Worm (Caenorhabditis elegans) whole organism, young adult: Measurements from ENCODE around the gene cyp-33E3.

Source experiments
- B0035.1 ChIP-seq: sonication (generic microtip); optimal IDR thresholded peaks from 2 replicates; lab custom pipeline; 2016; ENCODE audit warnings: missing genetic modification characterization, mild to moderate bottlenecking, missing compliant biosample characterization, missing genotype, missing genetic modification reagents
- B0261.1 ChIP-seq: sonication (generic microtip); optimal IDR thresholded peaks from 2 replicates; lab custom pipeline; 2016; ENCODE audit warnings: mild to moderate bottlenecking, missing genetic modification characterization, moderate library complexity, missing compliant biosample characterization
- F10E7.11 ChIP-seq: sonication (generic microtip); optimal IDR thresholded peaks from 2 replicates; lab custom pipeline; 2017; ENCODE audit warnings: mild to moderate bottlenecking, missing genetic modification characterization, moderate library complexity, missing compliant biosample characterization
- F22D6.2 ChIP-seq: sonication (generic microtip); optimal IDR thresholded peaks from 2 replicates; lab custom pipeline; 2016; ENCODE audit warnings: mild to moderate bottlenecking, missing genetic modification characterization, missing compliant biosample characterization
- F23B12.7 ChIP-seq: sonication (generic microtip); optimal IDR thresholded peaks from 2 replicates; lab custom pipeline; 2017; ENCODE audit warnings: missing genetic modification characterization, mild to moderate bottlenecking, missing compliant biosample characterization, antibody characterized with exemption, moderate library complexity; ENCODE audit not compliant: insufficient read depth
- F55B11.4 ChIP-seq: sonication (generic microtip); optimal IDR thresholded peaks from 2 replicates; lab custom pipeline; 2016; ENCODE audit warnings: missing compliant biosample characterization, missing genetic modification characterization, borderline replicate concordance; ENCODE audit not compliant: insufficient read depth
- Y53G8AR.9 ChIP-seq: fragments of 200-800 bp; sonication (Bioruptor generic); conservative IDR thresholded peaks from 2 replicates; pipeline ENCODE4 v1.3.6; 2022; ENCODE audit warnings: missing genetic modification reagents, missing genetic modification characterization, missing compliant biosample characterization
- Y79H2A.3 ChIP-seq: fragments of 200-800 bp; sonication (Bioruptor generic); conservative IDR thresholded peaks from 2 replicates; pipeline ENCODE4 v1.3.6; 2022; ENCODE audit warnings: missing genetic modification reagents, missing genetic modification characterization, missing compliant biosample characterization
- aptf-3 ChIP-seq: fragments of 200-800 bp; sonication (Bioruptor generic); IDR thresholded peaks from 2 replicates; pipeline ENCODE4 v1.3.6; 2022; ENCODE audit warnings: missing genetic modification characterization, missing compliant biosample characterization
- athp-1 ChIP-seq: sonication (generic microtip); optimal IDR thresholded peaks from 2 replicates; lab custom pipeline; 2017; ENCODE audit warnings: mild to moderate bottlenecking, missing genetic modification characterization, missing compliant biosample characterization
- bed-2 ChIP-seq: fragments of 200-800 bp; sonication (Bioruptor generic); IDR thresholded peaks from 2 replicates; pipeline ENCODE4 v1.3.6; 2022; ENCODE audit warnings: missing genetic modification reagents, missing genetic modification characterization, missing compliant biosample characterization
- cebp-1 ChIP-seq, 2 experiments: fragments of 200-800 bp in 1 of 2; sonication (Bioruptor generic) in 1 of 2; sonication (generic microtip) in 1 of 2; IDR thresholded peaks in 1 of 2; optimal IDR thresholded peaks in 1 of 2; 2 replicates each; pipeline versions ENCODE4 v1.3.6 to Lab custom; 2017 to 2022; ENCODE audit warnings: missing compliant biosample characterization in 2 of 2, missing genetic modification characterization in 2 of 2, mild to moderate bottlenecking in 1 of 2, missing genetic modification reagents in 1 of 2, moderate library complexity in 1 of 2
- ceh-27 ChIP-seq: fragments of 200-800 bp; sonication (Bioruptor generic); optimal IDR thresholded peaks from 2 replicates; lab custom pipeline; 2018; ENCODE audit warnings: mild to moderate bottlenecking, missing genetic modification characterization, moderate library complexity, missing compliant biosample characterization
- ceh-79 ChIP-seq: sonication (generic microtip); optimal IDR thresholded peaks from 2 replicates; lab custom pipeline; 2017; ENCODE audit warnings: mild to moderate bottlenecking, missing genetic modification characterization, missing compliant biosample characterization
- chd-7 ChIP-seq: sonication (generic microtip); optimal IDR thresholded peaks from 2 replicates; lab custom pipeline; 2016; ENCODE audit warnings: mild to moderate bottlenecking, missing genetic modification characterization, moderate library complexity, missing compliant biosample characterization
- dpl-1 ChIP-seq: fragments of 150-350 bp; optimal IDR thresholded peaks from 2 replicates; lab custom pipeline; 2014; ENCODE audit warnings: missing biosample characterization, missing genetic modification reagents, missing genetic modification characterization
- egl-18 ChIP-seq: fragments of 200-800 bp; sonication (Bioruptor generic); IDR thresholded peaks from 2 replicates; pipeline ENCODE4 v1.3.6; 2022; ENCODE audit warnings: missing genetic modification reagents, missing genetic modification characterization, missing compliant biosample characterization
- egrh-3 ChIP-seq: fragments of 200-800 bp; sonication (Bioruptor generic); IDR thresholded peaks from 2 replicates; pipeline ENCODE4 v1.3.6; 2022; ENCODE audit warnings: missing genetic modification reagents, missing genetic modification characterization, missing compliant biosample characterization
- ekl-4 ChIP-seq: fragments of 200-800 bp; sonication (Bioruptor generic); IDR thresholded peaks from 2 replicates; pipeline ENCODE4 v1.3.6; 2022; ENCODE audit warnings: missing genetic modification reagents, missing genetic modification characterization, missing compliant biosample characterization
- hsf-1 ChIP-seq: fragments of 200-800 bp; sonication (Bioruptor generic); IDR thresholded peaks from 2 replicates; pipeline ENCODE4 v1.3.6; 2022; ENCODE audit warnings: missing genetic modification reagents, missing genetic modification characterization, missing compliant biosample characterization
- let-526 ChIP-seq: fragments of 200-800 bp; sonication (Bioruptor generic); IDR thresholded peaks from 2 replicates; pipeline ENCODE4 v1.3.6; 2022; ENCODE audit warnings: missing genetic modification reagents, missing genetic modification characterization, missing compliant biosample characterization
- lin-26 ChIP-seq: fragments of 200-800 bp; sonication (Bioruptor generic); IDR thresholded peaks from 2 replicates; pipeline ENCODE4 v1.3.6; 2022; ENCODE audit warnings: missing genetic modification reagents, missing genetic modification characterization, missing compliant biosample characterization
- lin-35 ChIP-seq, 3 experiments: fragments of 150-350 bp in 2 of 3; sonication (generic microtip) in 1 of 3; optimal IDR thresholded peaks; 2 replicates each; lab custom pipeline; 2014 to 2018; ENCODE audit warnings: missing biosample characterization in 3 of 3, missing genetic modification characterization in 3 of 3, missing genetic modification reagents in 3 of 3
- lin-40 ChIP-seq: sonication (generic microtip); optimal IDR thresholded peaks from 2 replicates; lab custom pipeline; 2016; ENCODE audit warnings: missing genetic modification characterization, mild to moderate bottlenecking, missing compliant biosample characterization, missing genotype, missing genetic modification reagents
- lir-1 ChIP-seq: fragments of 200-800 bp; sonication (Bioruptor generic); conservative IDR thresholded peaks from 2 replicates; pipeline ENCODE4 v1.3.6; 2022; ENCODE audit warnings: missing genetic modification reagents, missing genetic modification characterization, missing compliant biosample characterization
- lsy-27 ChIP-seq: sonication (generic microtip); optimal IDR thresholded peaks from 2 replicates; lab custom pipeline; 2017; ENCODE audit warnings: missing genetic modification characterization, mild to moderate bottlenecking, missing compliant biosample characterization, antibody characterized with exemption, missing genotype, borderline replicate concordance; ENCODE audit not compliant: insufficient read depth
- madf-8 ChIP-seq: fragments of 200-800 bp; sonication (Bioruptor generic); conservative IDR thresholded peaks from 2 replicates; pipeline ENCODE4 v1.3.6; 2022; ENCODE audit warnings: missing genetic modification reagents, missing genetic modification characterization, missing compliant biosample characterization
- mes-4 ChIP-seq: sonication (generic microtip); optimal IDR thresholded peaks from 2 replicates; lab custom pipeline; 2016; ENCODE audit warnings: missing genotype, missing genetic modification characterization, missing compliant biosample characterization
- nfya-1 ChIP-seq: sonication (generic microtip); optimal IDR thresholded peaks from 2 replicates; lab custom pipeline; 2017; ENCODE audit warnings: antibody characterized with exemption, missing compliant biosample characterization, missing genetic modification characterization, borderline replicate concordance; ENCODE audit not compliant: insufficient read depth
- nfya-2 ChIP-seq: fragments of 200-800 bp; sonication (Bioruptor generic); IDR thresholded peaks from 2 replicates; pipeline ENCODE4 v1.3.6; 2022; ENCODE audit warnings: missing genetic modification reagents, missing genetic modification characterization, missing compliant biosample characterization
- nhr-80 ChIP-seq: sonication (generic microtip); optimal IDR thresholded peaks from 2 replicates; lab custom pipeline; 2016; ENCODE audit warnings: missing genetic modification characterization, missing compliant biosample characterization
- nhr-90 ChIP-seq: sonication (generic microtip); optimal IDR thresholded peaks from 2 replicates; lab custom pipeline; 2016; ENCODE audit warnings: missing genotype, mild to moderate bottlenecking, missing genetic modification characterization, missing compliant biosample characterization
- pbrm-1 ChIP-seq: fragments of 200-800 bp; sonication (Bioruptor generic); IDR thresholded peaks from 2 replicates; pipeline ENCODE4 v1.3.6; 2022; ENCODE audit warnings: missing genetic modification reagents, missing genetic modification characterization, missing compliant biosample characterization
- rec-8 ChIP-seq, 2 experiments: sonication (generic microtip); optimal IDR thresholded peaks; 2 replicates each; lab custom pipeline; 2016; ENCODE audit warnings: mild to moderate bottlenecking in 2 of 2, missing genetic modification characterization in 2 of 2, missing genetic modification reagents in 2 of 2, missing genotype in 2 of 2, missing biosample characterization in 1 of 2, missing compliant biosample characterization in 1 of 2, moderate library complexity in 1 of 2
- snpc-1.3 ChIP-seq: sonication (generic microtip); optimal IDR thresholded peaks from 2 replicates; lab custom pipeline; 2017; ENCODE audit warnings: missing genetic modification characterization, mild to moderate bottlenecking, missing compliant biosample characterization, antibody characterized with exemption, moderate library complexity, missing genotype, missing genetic modification reagents; ENCODE audit not compliant: insufficient read depth
- snpc-3.4 ChIP-seq: sonication (generic microtip); optimal IDR thresholded peaks from 2 replicates; lab custom pipeline; 2017; ENCODE audit warnings: missing genetic modification characterization, mild to moderate bottlenecking, missing compliant biosample characterization, antibody characterized with exemption, moderate library complexity, missing genotype, missing genetic modification reagents
- somi-1 ChIP-seq: fragments of 200-800 bp; sonication (Bioruptor generic); optimal IDR thresholded peaks from 2 replicates; lab custom pipeline; 2018; ENCODE audit warnings: mild to moderate bottlenecking, missing genetic modification characterization, missing compliant biosample characterization
- sptf-2 ChIP-seq: fragments of 200-800 bp; sonication (Bioruptor generic); optimal IDR thresholded peaks from 2 replicates; lab custom pipeline; 2018; ENCODE audit warnings: mild to moderate bottlenecking, missing genetic modification characterization, missing compliant biosample characterization
- tbp1 ChIP-seq: fragments of 200-800 bp; sonication (Bioruptor generic); optimal IDR thresholded peaks from 2 replicates; lab custom pipeline; 2018; ENCODE audit warnings: mild to moderate bottlenecking, missing genetic modification characterization, missing compliant biosample characterization
- tbx-9 ChIP-seq: sonication (generic microtip); optimal IDR thresholded peaks from 2 replicates; lab custom pipeline; 2016; ENCODE audit warnings: borderline replicate concordance, missing genetic modification characterization, inconsistent platforms, missing compliant biosample characterization
- unc-130 ChIP-seq: sonication (generic microtip); optimal IDR thresholded peaks from 2 replicates; lab custom pipeline; 2016; ENCODE audit warnings: missing genetic modification reagents, missing genetic modification characterization, missing compliant biosample characterization
- unc-62 ChIP-seq: fragments of 150-350 bp; optimal IDR thresholded peaks from 2 replicates; lab custom pipeline; 2014; ENCODE audit warnings: missing biosample characterization, missing genetic modification reagents, missing genetic modification characterization
- zim-3 ChIP-seq: sonication (generic microtip); optimal IDR thresholded peaks from 2 replicates; lab custom pipeline; 2017; ENCODE audit warnings: mild to moderate bottlenecking, missing genetic modification characterization, moderate library complexity, missing compliant biosample characterization
- ztf-25 ChIP-seq: fragments of 200-800 bp; sonication (Bioruptor generic); IDR thresholded peaks from 2 replicates; pipeline ENCODE4 v1.3.6; 2022; ENCODE audit warnings: missing genetic modification reagents, missing genetic modification characterization, missing compliant biosample characterization
- ztf-28 ChIP-seq: fragments of 200-800 bp; sonication (Bioruptor generic); IDR thresholded peaks from 2 replicates; pipeline ENCODE4 v1.3.6; 2022; ENCODE audit warnings: missing genetic modification reagents, missing genetic modification characterization, missing compliant biosample characterization
- ztf-3 ChIP-seq: fragments of 200-800 bp; sonication (Bioruptor generic); optimal IDR thresholded peaks from 2 replicates; lab custom pipeline; 2018; ENCODE audit warnings: mild to moderate bottlenecking, missing genetic modification characterization, missing compliant biosample characterization

The cyp-33E3 gene

ce11 chrIV:8626294-8626693 is 11.5 kb downstream of the cyp-33E3 start:
- no peak for TF ChIP-seq Y79H2A.3 (GFP tag; lab: Robert Waterston, UW)
- TF ChIP-seq mes-4 = no peak
- no peak for TF ChIP-seq B0261.1
- no peak for TF ChIP-seq nfya-2 (GFP tag; lab: Robert Waterston, UW)
- no peak for TF ChIP-seq somi-1 (GFP tag; lab: Kevin White, UChicago)
- no peak for TF ChIP-seq egl-18 (GFP tag; lab: Robert Waterston, UW)
- TF ChIP-seq nfya-1 (tag; lab: Kevin White, UChicago) = no peak
- TF ChIP-seq zim-3 (tag; lab: Kevin White, UChicago) = no peak
- no peak for TF ChIP-seq lin-35 (GFP tag; optimal IDR thresholded peaks at IDR 0.05; lab: Kevin White, UChicago)
- TF ChIP-seq ceh-79 (tag; lab: Kevin White, UChicago) = no peak
- TF ChIP-seq unc-130 (GFP tag; lab: Kevin White, UChicago) = no peak
- TF ChIP-seq egrh-3 = no peak
- no peak for TF ChIP-seq B0035.1
- 0 out of 2 replicates have a peak, but pooled peaks have one; percentile 7 for TF ChIP-seq let-526
- no peak for TF ChIP-seq nhr-90
- TF ChIP-seq madf-8 (GFP tag; lab: Robert Waterston, UW) = no peak
- no peak for TF ChIP-seq cebp-1 (GFP tag; IDR thresholded peaks at IDR 0.05; lab: Robert Waterston, UW)
- TF ChIP-seq cebp-1 (tag; optimal IDR thresholded peaks at IDR 0.05; lab: Kevin White, UChicago) = peak; percentile 18
- TF ChIP-seq chd-7 (tag; lab: Kevin White, UChicago) = no peak
- no peak for TF ChIP-seq F23B12.7 (tag; lab: Kevin White, UChicago)
- TF ChIP-seq bed-2 (GFP tag; lab: Robert Waterston, UW) = no peak
- no peak for TF ChIP-seq hsf-1 (GFP tag; lab: Robert Waterston, UW)
- TF ChIP-seq snpc-3.4 (tag; lab: Kevin White, UChicago) = no peak
- no peak for TF ChIP-seq tbx-9 (tag; lab: Kevin White, UChicago)
- no peak for TF ChIP-seq unc-62 (GFP tag; lab: Kevin White, UChicago)
- TF ChIP-seq nhr-80 (tag; lab: Kevin White, UChicago) = no peak
- TF ChIP-seq athp-1 = no peak
- TF ChIP-seq F22D6.2 (tag; lab: Kevin White, UChicago) = no peak
- TF ChIP-seq ekl-4 = 0 out of 2 replicates have a peak, but pooled peaks have one; percentile 25
- TF ChIP-seq snpc-1.3 (tag; lab: Kevin White, UChicago) = no peak
- no peak for TF ChIP-seq ztf-28 (GFP tag; lab: Robert Waterston, UW)
- 0 out of 2 replicates have a peak, but pooled peaks have one; percentile 52 for TF ChIP-seq pbrm-1 (GFP tag; lab: Robert Waterston, UW)
- no peak for TF ChIP-seq F10E7.11 (tag; lab: Kevin White, UChicago)
- no peak for TF ChIP-seq ceh-27 (GFP tag; lab: Kevin White, UChicago)
- TF ChIP-seq ztf-3 (GFP tag; lab: Kevin White, UChicago) = no peak
- TF ChIP-seq tbp1 (GFP tag; lab: Kevin White, UChicago) = no peak
- TF ChIP-seq, all 124 proteins: peak for 4

ce11 chrIV:8627328-8627727 is 12.5 kb downstream of the cyp-33E3 start, which contains the start of gene F42A9.11:
Gene F42A9.11 (plus strand): TSS chrIV:8627637.
- TF ChIP-seq nfya-2 (GFP tag; lab: Robert Waterston, UW) = no peak
- TF ChIP-seq lsy-27 (tag; lab: Kevin White, UChicago) = no peak
- no peak for TF ChIP-seq mes-4
- no peak for TF ChIP-seq sptf-2 (GFP tag; lab: Kevin White, UChicago)
- no peak for TF ChIP-seq unc-62 (GFP tag; lab: Kevin White, UChicago)
- peak; percentile 35; the same call in 1 of the 2 replicates for TF ChIP-seq ekl-4
- TF ChIP-seq lin-26 (GFP tag; lab: Robert Waterston, UW) = peak; percentile 62; the same call in 1 of the 2 replicates
- no peak for TF ChIP-seq aptf-3 (GFP tag; lab: Robert Waterston, UW)
- peak; percentile 12 for TF ChIP-seq zim-3 (tag; lab: Kevin White, UChicago)
- no peak for TF ChIP-seq athp-1
- TF ChIP-seq B0035.1 = no peak
- no peak for TF ChIP-seq lir-1 (GFP tag; lab: Robert Waterston, UW)
- peak; percentile 12 for TF ChIP-seq lin-40
- TF ChIP-seq ztf-25 (GFP tag; lab: Robert Waterston, UW) = 0 out of 2 replicates have a peak, but pooled peaks have one; percentile 17
- TF ChIP-seq dpl-1 (GFP tag; lab: Kevin White, UChicago) = no peak
- no peak for TF ChIP-seq rec-8 (tag; optimal IDR thresholded peaks at IDR 0.05; lab: Kevin White, UChicago)
- no peak for TF ChIP-seq Y53G8AR.9 (GFP tag; lab: Robert Waterston, UW)
- no peak for TF ChIP-seq F55B11.4 (tag; lab: Kevin White, UChicago)
